Fruit fly (Drosophila melanogaster) whole organism, embryonic: Measurements from ENCODE around the gene CG45100.

Source experiments
- Aef1 ChIP-seq: fragments of 200-800 bp; sonication (Bioruptor generic); IDR thresholded peaks from 3 replicates; pipeline ENCODE4 v1.3.6; 2022; ENCODE audit warnings: missing biosample characterization, missing genetic modification characterization
- Atf-2 ChIP-seq: fragments of 200-800 bp; sonication (Bioruptor generic); optimal IDR thresholded peaks from 2 replicates; lab custom pipeline; 2016; ENCODE audit warnings: missing biosample characterization, missing genetic modification characterization
- CG10321 ChIP-seq: fragments of 200-800 bp; sonication (Bioruptor generic); IDR thresholded peaks from 2 replicates; pipeline ENCODE4 v1.3.6; 2022; ENCODE audit warnings: missing biosample characterization, missing genetic modification characterization
- CG11247 ChIP-seq: fragments of 200-800 bp; sonication (Bioruptor generic); IDR thresholded peaks from 2 replicates; pipeline ENCODE4 v1.3.6; 2022; ENCODE audit warnings: missing biosample characterization, missing genetic modification characterization
- CG11696 ChIP-seq: fragments of 200-800 bp; sonication (Bioruptor generic); IDR thresholded peaks from 2 replicates; pipeline ENCODE4 v1.3.6; 2022; ENCODE audit warnings: missing biosample characterization, missing genetic modification characterization
- CG11723 ChIP-seq: fragments of 200-800 bp; sonication (Bioruptor generic); optimal IDR thresholded peaks from 2 replicates; lab custom pipeline; 2017; ENCODE audit warnings: missing biosample characterization, mild to moderate bottlenecking, missing genetic modification characterization
- CG12391 ChIP-seq: fragments of 200-800 bp; sonication (Bioruptor generic); optimal IDR thresholded peaks from 3 replicates; lab custom pipeline; 2018; ENCODE audit warnings: missing biosample characterization, mild to moderate bottlenecking, missing genetic modification characterization, moderate library complexity
- CG30020 ChIP-seq: fragments of 200-800 bp; optimal IDR thresholded peaks from 2 replicates; lab custom pipeline; 2019; ENCODE audit warnings: missing biosample characterization, mild to moderate bottlenecking, missing genetic modification characterization, moderate library complexity
- CG3065 ChIP-seq: fragments of 200-800 bp; sonication (Bioruptor generic); optimal IDR thresholded peaks from 2 replicates; lab custom pipeline; 2016; ENCODE audit warnings: missing biosample characterization, missing genetic modification characterization
- CG3407 ChIP-seq: fragments of 200-800 bp; sonication (Bioruptor generic); optimal IDR thresholded peaks from 2 replicates; lab custom pipeline; 2018; ENCODE audit warnings: missing biosample characterization, mild to moderate bottlenecking, missing genetic modification characterization
- CG4282 ChIP-seq: fragments of 200-800 bp; sonication (Bioruptor generic); optimal IDR thresholded peaks from 2 replicates; lab custom pipeline; 2016; ENCODE audit warnings: missing biosample characterization, missing genetic modification characterization
- CG4820 ChIP-seq: fragments of 200-800 bp; sonication (Bioruptor generic); optimal IDR thresholded peaks from 3 replicates; lab custom pipeline; 2016; ENCODE audit warnings: missing biosample characterization, missing genetic modification characterization
- CG5953 ChIP-seq: fragments of 200-800 bp; sonication (Bioruptor generic); IDR thresholded peaks from 2 replicates; pipeline ENCODE4 v1.3.6; 2022; ENCODE audit warnings: missing biosample characterization, missing genetic modification characterization
- CG7745 ChIP-seq: fragments of 200-800 bp; sonication (Bioruptor generic); optimal IDR thresholded peaks from 2 replicates; lab custom pipeline; 2018; ENCODE audit warnings: missing biosample characterization, mild to moderate bottlenecking, missing genetic modification characterization, moderate library complexity
- CG9437 ChIP-seq: fragments of 200-800 bp; sonication (Bioruptor generic); optimal IDR thresholded peaks from 2 replicates; lab custom pipeline; 2018; ENCODE audit warnings: missing biosample characterization, mild to moderate bottlenecking, missing genetic modification characterization
- CG9727 ChIP-seq: fragments of 200-800 bp; sonication (Bioruptor generic); optimal IDR thresholded peaks from 3 replicates; lab custom pipeline; 2017; ENCODE audit warnings: missing biosample characterization, mild to moderate bottlenecking, missing genetic modification characterization
- Dbx ChIP-seq: fragments of 200-800 bp; sonication (Bioruptor generic); IDR thresholded peaks from 3 replicates; pipeline ENCODE4 v1.3.6; 2022; ENCODE audit warnings: missing biosample characterization, missing genetic modification characterization
- Ets97D ChIP-seq: fragments of 200-800 bp; sonication (Bioruptor generic); optimal IDR thresholded peaks from 3 replicates; lab custom pipeline; 2016; ENCODE audit warnings: missing biosample characterization, missing genetic modification characterization
- H15 ChIP-seq: fragments of 200-800 bp; sonication (Bioruptor generic); IDR thresholded peaks from 3 replicates; pipeline ENCODE4 v1.3.6; 2022; ENCODE audit warnings: missing biosample characterization, missing genetic modification characterization
- Hey ChIP-seq: fragments of 200-800 bp; sonication (Bioruptor generic); optimal IDR thresholded peaks from 3 replicates; lab custom pipeline; 2018; ENCODE audit warnings: missing biosample characterization, mild to moderate bottlenecking, missing genetic modification characterization
- HmgZ ChIP-seq: fragments of 200-800 bp; sonication (Bioruptor generic); optimal IDR thresholded peaks from 2 replicates; lab custom pipeline; 2018; ENCODE audit warnings: missing biosample characterization, mild to moderate bottlenecking, missing genetic modification characterization
- Hr51 ChIP-seq, 2 experiments: fragments of 200-800 bp; sonication (Bioruptor generic); optimal IDR thresholded peaks; 2 replicates in 1 of 2; 3 replicates in 1 of 2; lab custom pipeline; 2016 to 2018; ENCODE audit warnings: missing biosample characterization in 2 of 2, missing genetic modification characterization in 2 of 2, mild to moderate bottlenecking in 1 of 2, moderate library complexity in 1 of 2
- Jarid2 ChIP-seq: fragments of 200-800 bp; sonication (Bioruptor generic); optimal IDR thresholded peaks from 3 replicates; lab custom pipeline; 2017; ENCODE audit warnings: mild to moderate bottlenecking, missing biosample characterization, missing genetic modification reagents, missing genetic modification characterization
- Max ChIP-seq: fragments of 200-800 bp; sonication (Bioruptor generic); optimal IDR thresholded peaks from 2 replicates; lab custom pipeline; 2016; ENCODE audit warnings: missing biosample characterization, mild to moderate bottlenecking, missing genetic modification characterization
- Myb ChIP-seq: fragments of 200-800 bp; sonication (Bioruptor generic); optimal IDR thresholded peaks from 2 replicates; lab custom pipeline; 2016; ENCODE audit warnings: missing biosample characterization, missing genetic modification characterization
- Nf-YB ChIP-seq: fragments of 200-800 bp; sonication (Bioruptor generic); optimal IDR thresholded peaks from 3 replicates; lab custom pipeline; 2019; ENCODE audit warnings: missing biosample characterization, mild to moderate bottlenecking, missing genetic modification characterization, moderate library complexity
- Opbp ChIP-seq: fragments of 200-800 bp; sonication (Bioruptor generic); IDR thresholded peaks from 3 replicates; pipeline ENCODE4 v1.3.6; 2022; ENCODE audit warnings: missing biosample characterization, missing genetic modification characterization; ENCODE audit not compliant: partially characterized antibody
- Pdp1 ChIP-seq, 2 experiments: fragments of 200-800 bp; sonication (Bioruptor generic); optimal IDR thresholded peaks; 3 replicates each; lab custom pipeline; 2016; ENCODE audit warnings: missing biosample characterization in 2 of 2, missing genetic modification characterization in 2 of 2, mild to moderate bottlenecking in 1 of 2, moderate library complexity in 1 of 2
- Scr ChIP-seq: fragments of 200-800 bp; sonication (Bioruptor generic); IDR thresholded peaks from 2 replicates; pipeline ENCODE4 v1.3.6; 2022; ENCODE audit warnings: missing biosample characterization, missing genetic modification characterization; ENCODE audit not compliant: partially characterized antibody
- Sry-β ChIP-seq: fragments of 200-800 bp; sonication (Bioruptor generic); optimal IDR thresholded peaks from 2 replicates; lab custom pipeline; 2018; ENCODE audit warnings: missing biosample characterization, mild to moderate bottlenecking, missing genetic modification characterization, moderate library complexity
- Tbp ChIP-seq: fragments of >200 bp; optimal IDR thresholded peaks from 2 replicates; lab custom pipeline; 2018; ENCODE audit warnings: missing biosample characterization, missing genetic modification characterization
- az2 ChIP-seq: fragments of 200-800 bp; sonication (Bioruptor generic); optimal IDR thresholded peaks from 3 replicates; lab custom pipeline; 2016; ENCODE audit warnings: missing biosample characterization, missing genetic modification characterization
- bsh ChIP-seq, 2 experiments: fragments of 200-800 bp; sonication (Bioruptor generic); optimal IDR thresholded peaks; 2 replicates each; lab custom pipeline; 2017 to 2018; ENCODE audit warnings: mild to moderate bottlenecking in 2 of 2, missing biosample characterization in 2 of 2, missing genetic modification characterization in 2 of 2, moderate library complexity in 1 of 2
- cad ChIP-seq: fragments of >200 bp; optimal IDR thresholded peaks from 2 replicates; lab custom pipeline; 2017; ENCODE audit warnings: missing biosample characterization, missing genetic modification characterization
- cato ChIP-seq: fragments of 200-800 bp; sonication (Bioruptor generic); optimal IDR thresholded peaks from 2 replicates; lab custom pipeline; 2016; ENCODE audit warnings: missing biosample characterization, missing genetic modification characterization, borderline replicate concordance
- crc ChIP-seq: fragments of 200-800 bp; sonication (Bioruptor generic); optimal IDR thresholded peaks from 2 replicates; lab custom pipeline; 2016; ENCODE audit warnings: missing biosample characterization, missing genetic modification characterization
- emc ChIP-seq: fragments of 200-800 bp; sonication (Bioruptor generic); optimal IDR thresholded peaks from 2 replicates; lab custom pipeline; 2016; ENCODE audit warnings: missing biosample characterization, missing genetic modification characterization
- eve ChIP-seq, 2 experiments: fragments of >200 bp; optimal IDR thresholded peaks; 2 replicates each; lab custom pipeline; 2017; ENCODE audit warnings: missing biosample characterization in 2 of 2, missing genetic modification characterization in 2 of 2
- gce ChIP-seq: fragments of 200-800 bp; sonication (Bioruptor generic); IDR thresholded peaks from 3 replicates; pipeline ENCODE4 v1.3.6; 2022; ENCODE audit warnings: missing biosample characterization, missing genetic modification characterization
- hb ChIP-seq: fragments of 200-800 bp; sonication (Bioruptor generic); IDR thresholded peaks from 3 replicates; pipeline ENCODE4 v1.3.6; 2022; ENCODE audit warnings: missing biosample characterization, missing genetic modification characterization; ENCODE audit not compliant: partially characterized antibody
- jumu ChIP-seq: fragments of 200-800 bp; sonication (Bioruptor generic); optimal IDR thresholded peaks from 3 replicates; lab custom pipeline; 2016; ENCODE audit warnings: missing biosample characterization, missing genetic modification characterization
- maf-S ChIP-seq: fragments of 200-800 bp; sonication (Bioruptor generic); optimal IDR thresholded peaks from 2 replicates; lab custom pipeline; 2016; ENCODE audit warnings: missing biosample characterization, missing genetic modification characterization
- mam ChIP-seq: fragments of 200-800 bp; sonication (Bioruptor generic); optimal IDR thresholded peaks from 3 replicates; lab custom pipeline; 2016; ENCODE audit warnings: missing biosample characterization, missing genetic modification characterization
- pb ChIP-seq: fragments of 200-800 bp; sonication (Bioruptor generic); optimal IDR thresholded peaks from 3 replicates; lab custom pipeline; 2016; ENCODE audit warnings: missing biosample characterization, missing genetic modification characterization
- prd ChIP-seq, 3 experiments: fragments of >200 bp in 2 of 3; fragments of 200-800 bp in 1 of 3; sonication (Bioruptor generic) in 1 of 3; optimal IDR thresholded peaks in 2 of 3; IDR thresholded peaks in 1 of 3; 2 replicates in 2 of 3; 3 replicates in 1 of 3; pipeline versions ENCODE4 v1.3.6 to Lab custom; 2017 to 2022; ENCODE audit warnings: missing biosample characterization in 1 of 3, missing genetic modification characterization in 1 of 3
- pros ChIP-seq: fragments of 200-800 bp; sonication (Bioruptor generic); optimal IDR thresholded peaks from 3 replicates; lab custom pipeline; 2019; ENCODE audit warnings: missing biosample characterization, mild to moderate bottlenecking, missing genetic modification characterization, moderate library complexity
- run ChIP-seq: fragments of 200-800 bp; sonication (Bioruptor generic); optimal IDR thresholded peaks from 3 replicates; lab custom pipeline; 2018; ENCODE audit warnings: missing biosample characterization, mild to moderate bottlenecking, missing genetic modification characterization
- slou ChIP-seq: fragments of 200-800 bp; sonication (Bioruptor generic); optimal IDR thresholded peaks from 3 replicates; lab custom pipeline; 2016; ENCODE audit warnings: missing biosample characterization, missing genetic modification characterization
- slp2 ChIP-seq: fragments of 200-800 bp; sonication (Bioruptor generic); optimal IDR thresholded peaks from 2 replicates; lab custom pipeline; 2016; ENCODE audit warnings: missing biosample characterization, missing genetic modification characterization
- sna ChIP-seq: fragments of 200-800 bp; sonication (Bioruptor generic); IDR thresholded peaks from 2 replicates; pipeline ENCODE4 v1.3.6; 2022; ENCODE audit warnings: missing biosample characterization, missing genetic modification characterization; ENCODE audit not compliant: partially characterized antibody

The CG45100 gene

dm6 chr3R:5474551-5474950 lies at the start of gene CG45100, which contains the start of the genes HDAC3 and Hcs (continued):
- TF ChIP-seq Opbp (GFP tag; lab: Robert Waterston, UW) (peak; percentile 85), Nf-YB (GFP tag; lab: Kevin White, UChicago) (no peak), Pdp1 (GFP tag; optimal IDR thresholded peaks at IDR 0.05; lab: Kevin White, UChicago) (peak in 1 of 2 experiments; percentile 48), bsh (GFP tag; optimal IDR thresholded peaks at IDR 0.05; lab: Kevin White, UChicago) (no peak), CG9727 (GFP tag; lab: Kevin White, UChicago) (peak; percentile 39), CG4282 (no peak), sna (GFP tag; lab: Robert Waterston, UW) (peak; percentile 84), mam (GFP tag; lab: Kevin White, UChicago) (peak; percentile 69), az2 (GFP tag; lab: Kevin White, UChicago) (peak; percentile 11), Atf-2 (peak; percentile 13), CG12391 (tag; lab: Kevin White, UChicago) (peak; percentile 58), hb (GFP tag; lab: Robert Waterston, UW) (peak; percentile 87), HmgZ (tag; lab: Kevin White, UChicago) (peak; percentile 39), H15 (GFP tag; lab: Robert Waterston, UW) (no peak), cato (GFP tag; lab: Kevin White, UChicago) (no peak), crc (GFP tag; lab: Kevin White, UChicago) (no peak), maf-S (GFP tag; lab: Kevin White, UChicago) (peak; percentile 20), Hr51 (GFP tag; optimal IDR thresholded peaks at IDR 0.05; lab: Kevin White, UChicago) (peak in 1 of 2 experiments; percentile 55), CG5953 (GFP tag; lab: Robert Waterston, UW) (no peak), Jarid2 (GFP tag; lab: Kevin White, UChicago) (no peak), pros (no peak), emc (GFP tag; lab: Kevin White, UChicago) (peak; percentile 28), CG3065 (GFP tag; lab: Kevin White, UChicago) (no peak), CG3407 (GFP tag; lab: Kevin White, UChicago) (no peak), CG10321 (no peak), Max (GFP tag; lab: Kevin White, UChicago) (peak; percentile 53), prd (optimal IDR thresholded peaks at IDR 0.05; lab: Kevin White, UChicago) (no peak), prd (GFP tag; IDR thresholded peaks at IDR 0.05; lab: Robert Waterston, UW) (peak; percentile 53; the same call in 2 of the 3 replicates), pb (GFP tag; lab: Kevin White, UChicago) (no peak), CG7745 (no peak), Tbp (GFP tag; lab: Kevin White, UChicago) (peak; percentile 52), jumu (GFP tag; lab: Kevin White, UChicago) (peak; percentile 64), Dbx (peak; percentile 69), slp2 (GFP tag; lab: Kevin White, UChicago) (peak; percentile 20), slou (no peak), CG4820 (GFP tag; lab: Kevin White, UChicago) (peak; percentile 11), Sry-β (GFP tag; lab: Kevin White, UChicago) (peak; percentile 100), CG30020 (tag; lab: Kevin White, UChicago) (peak; percentile 33), cad (GFP tag; lab: Kevin White, UChicago) (no peak), gce (GFP tag; lab: Robert Waterston, UW) (no peak), eve (GFP tag; optimal IDR thresholded peaks at IDR 0.05; lab: Kevin White, UChicago) (peak in 1 of 2 experiments; percentile 1), Myb (GFP tag; lab: Kevin White, UChicago) (peak; percentile 43), CG11696 (GFP tag; lab: Robert Waterston, UW) (no peak), Scr (peak; percentile 93), Hey (tag; lab: Kevin White, UChicago) (no peak), CG9437 (no peak), Ets97D (peak; percentile 46), Aef1 (GFP tag; lab: Robert Waterston, UW) (peak; percentile 44; the same call in 2 of the 3 replicates), CG11723 (GFP tag; lab: Kevin White, UChicago) (no peak), CG11247 (no peak), run (tag; lab: Kevin White, UChicago) (no peak)
